Fruit fly (Drosophila melanogaster): Measurements from ENCODE around the gene CG42655.
A peak's percentile ranks its signal among the peaks of the same experiment; 100 is the strongest.

CG42655 gene

dm6 chr3L:19928435-19929011, 25.0 kb downstream of the CG42655 start, which contains the start of the genes CG8004 and RhoGDI:
Gene CG8004, minus strand, starts transcription at chr3L:19928508.
Gene RhoGDI, plus strand, starts transcription at chr3L:19928743.
- TF ChIP-seq CTCF (optimal IDR thresholded peaks at IDR 0.05) (no peak), CG8478 (optimal IDR thresholded peaks at IDR 0.05) (no peak)

dm6 chr3L:19924771-19925304, 28.7 kb downstream of the CG42655 start, which contains the start of gene Grasp65:
Gene Grasp65, plus strand, starts transcription at chr3L:19924943.
- TF ChIP-seq CTCF (optimal IDR thresholded peaks at IDR 0.05): no peak
- no peak for TF ChIP-seq CG8478 (optimal IDR thresholded peaks at IDR 0.05)

- no peak for TF ChIP-seq CTCF (optimal IDR thresholded peaks at IDR 0.05)
- no peak for TF ChIP-seq CG8478 (optimal IDR thresholded peaks at IDR 0.05)
These were observed 30.4 kb downstream of the CG42655 start, which contains the start of gene Pfdn6 for dm6 chr3L:19922833-19923745. Gene Pfdn6, plus strand, starts transcription at chr3L:19923671.

dm6 chr3L:19919981-19920380, 33.5 kb downstream of the CG42655 start:
- TF ChIP-seq CG8478 (optimal IDR thresholded peaks at IDR 0.05) (no peak), CTCF (optimal IDR thresholded peaks at IDR 0.05) (no peak)

- TF ChIP-seq CTCF (optimal IDR thresholded peaks at IDR 0.05): peak in 1 of 2 experiments; percentile 20
- TF ChIP-seq CG8478 (optimal IDR thresholded peaks at IDR 0.05): no peak
These were observed 38.7 kb downstream of the CG42655 start, which contains the start of gene Rpn1 for dm6 chr3L:19914833-19915232. Gene Rpn1, plus strand, starts transcription at chr3L:19915051.

- TF ChIP-seq CTCF (optimal IDR thresholded peaks at IDR 0.05) (no peak), CG8478 (optimal IDR thresholded peaks at IDR 0.05) (no peak)
These were observed 40.1 kb downstream of the CG42655 start, which contains the start of gene Mtr3 for dm6 chr3L:19913328-19913936. Gene Mtr3, minus strand, starts transcription at chr3L:19913715.

- TF ChIP-seq CTCF (optimal IDR thresholded peaks at IDR 0.05): peak; percentile 47 to 52
- TF ChIP-seq CG8478 (optimal IDR thresholded peaks at IDR 0.05): no peak
These were observed 43.5 kb downstream of the CG42655 start, which contains the start of the genes Mi-2 and Prp3 for dm6 chr3L:19910054-19910414. Gene Mi-2, minus strand, starts transcription at chr3L:19910215. Gene Prp3, plus strand, starts transcription at chr3L:19910300.

dm6 chr3L:19909234-19910053, 44.1 kb downstream of the CG42655 start:
- TF ChIP-seq CTCF (optimal IDR thresholded peaks at IDR 0.05) (no peak), CG8478 (optimal IDR thresholded peaks at IDR 0.05) (no peak)

dm6 chr3L:19908201-19909127, 45.0 kb downstream of the CG42655 start:
- TF ChIP-seq CTCF (optimal IDR thresholded peaks at IDR 0.05) (no peak), CG8478 (optimal IDR thresholded peaks at IDR 0.05) (no peak)

dm6 chr3L:19907706-19908070, 45.8 kb downstream of the CG42655 start:
- TF ChIP-seq CG8478 (optimal IDR thresholded peaks at IDR 0.05) (no peak), CTCF (optimal IDR thresholded peaks at IDR 0.05) (no peak)

- TF ChIP-seq CTCF (optimal IDR thresholded peaks at IDR 0.05) (no peak), CG8478 (optimal IDR thresholded peaks at IDR 0.05) (no peak)
These were observed 46.5 kb downstream of the CG42655 start for dm6 chr3L:19906780-19907705.

dm6 chr3L:19906148-19906752, 47.3 kb downstream of the CG42655 start:
- TF ChIP-seq CTCF (optimal IDR thresholded peaks at IDR 0.05) (no peak), CG8478 (optimal IDR thresholded peaks at IDR 0.05) (no peak)
